Fruit fly (Drosophila melanogaster): ENCODE measurements around the gene alpha-Est6.
A peak's percentile ranks its signal among the peaks of the same experiment; 100 is the strongest.

alpha-Est6 gene

DNA sequence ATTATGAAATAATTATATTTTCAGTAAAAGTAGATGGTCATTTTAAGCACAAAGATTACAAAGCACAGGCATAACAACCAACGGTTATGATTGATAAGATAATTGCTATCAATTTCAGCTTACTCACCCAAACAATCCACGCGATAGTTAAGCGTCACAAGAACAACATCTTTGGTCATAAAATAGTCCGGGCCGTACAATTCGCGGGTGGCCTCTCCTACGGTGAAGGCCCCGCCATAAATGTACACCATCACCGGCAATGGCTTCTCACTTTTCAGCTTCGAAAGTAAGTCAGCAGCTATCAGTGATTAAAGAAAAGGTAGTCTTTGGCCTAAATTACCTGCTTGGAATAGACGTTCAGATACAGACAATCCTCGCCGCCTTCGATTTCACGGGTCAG lies 7.0 kb upstream of the alpha-Est6 start:
- TF ChIP-seq CG31441 (GFP tag; IDR thresholded peaks at IDR 0.05) (no peak), CG12104 (GFP tag; optimal IDR thresholded peaks at IDR 0.05) (no peak), Lpt (GFP tag; optimal IDR thresholded peaks at IDR 0.05) (no peak), NC2α (GFP tag; optimal IDR thresholded peaks at IDR 0.05) (no peak), sug (tag; optimal IDR thresholded peaks at IDR 0.05) (peak; percentile 92), nerfin-2 (GFP tag; IDR thresholded peaks at IDR 0.05; ENCODE audit: partially characterized antibody) (no peak), fd64A (GFP tag; optimal IDR thresholded peaks at IDR 0.05) (no peak), bab2 (GFP tag; optimal IDR thresholded peaks at IDR 0.05) (no peak), exex (tag; optimal IDR thresholded peaks at IDR 0.05) (peak; percentile 79), Ets65A (GFP tag) (peak; percentile 23)

DNA sequence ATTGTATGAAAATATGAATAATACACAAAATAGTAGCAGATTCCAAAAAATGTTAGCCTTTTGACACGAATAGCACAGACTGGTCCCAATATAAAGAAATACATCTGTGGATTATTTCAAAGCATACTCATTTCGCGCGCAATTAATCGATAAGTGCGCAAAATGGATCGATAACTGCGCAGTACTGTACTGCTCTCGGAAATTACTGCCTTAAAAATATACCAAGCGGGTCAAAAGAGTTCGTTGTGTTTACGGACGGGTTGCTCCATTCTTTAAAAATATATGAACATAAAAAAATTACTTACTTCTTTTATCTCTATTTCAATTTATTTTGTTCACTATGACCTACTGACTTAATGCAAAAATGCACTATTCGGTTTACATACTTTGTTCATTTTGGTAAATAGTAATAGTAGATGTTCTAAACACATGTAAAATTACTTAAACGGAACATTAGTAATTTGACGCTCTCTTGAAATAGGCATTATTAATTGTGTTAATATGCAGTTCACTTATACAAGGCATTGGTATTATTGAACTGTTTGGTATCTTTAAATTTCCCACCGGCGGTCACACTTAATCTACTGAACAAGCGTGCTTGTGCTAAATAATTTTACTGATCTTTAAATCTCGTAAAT lies 1.7 kb upstream of the alpha-Est6 start, which contains the start of the genes Rtnl2 and alphaTub84D:
Rtnl2 (minus strand) TSS at position 58 of the 638 bp plus-strand sequence.
alphaTub84D (plus strand) TSS at position 570 of the 638 bp plus-strand sequence.
- TF ChIP-seq E2f2 (GFP tag; IDR thresholded peaks at IDR 0.05), result peak; percentile 85
- no peak for TF ChIP-seq caup (GFP tag; optimal IDR thresholded peaks at IDR 0.05; ENCODE audit: severe bottlenecking)
- TF ChIP-seq Dll (GFP tag; IDR thresholded peaks at IDR 0.05; ENCODE audit: partially characterized antibody), result 0 out of 4 replicates have a peak, but pooled peaks have one; percentile 40
- no peak for TF ChIP-seq CG10979 (tag; optimal IDR thresholded peaks at IDR 0.05)
- TF ChIP-seq CG2120 (GFP tag; optimal IDR thresholded peaks at IDR 0.05), result no peak
- peak; percentile 36 for TF ChIP-seq CG4617 (GFP tag; optimal IDR thresholded peaks at IDR 0.05; ENCODE audit: borderline replicate concordance)
- peak; percentile 36 for TF ChIP-seq Ets65A (GFP tag)
- TF ChIP-seq CG9609 (GFP tag; optimal IDR thresholded peaks at IDR 0.05), result no peak
- TF ChIP-seq Sin3A (optimal IDR thresholded peaks at IDR 0.05), result peak; percentile 19
- TF ChIP-seq CG9797 (GFP tag; optimal IDR thresholded peaks at IDR 0.05), result peak; percentile 66
- peak; percentile 6 for TF ChIP-seq onecut (GFP tag; IDR thresholded peaks at IDR 0.05)
- peak; percentile 13 for TF ChIP-seq Ets97D (GFP tag; optimal IDR thresholded peaks at IDR 0.05)
- peak; percentile 12 for TF ChIP-seq CG1603 (tag; optimal IDR thresholded peaks at IDR 0.05)
- no peak for TF ChIP-seq bab2 (GFP tag; optimal IDR thresholded peaks at IDR 0.05)
- peak; percentile 56 for TF ChIP-seq stwl (tag; optimal IDR thresholded peaks at IDR 0.05)
- no peak for TF ChIP-seq CG17568 (GFP tag; optimal IDR thresholded peaks at IDR 0.05)
- TF ChIP-seq CG12659 (GFP tag; optimal IDR thresholded peaks at IDR 0.05), result peak; percentile 9
- 0 out of 2 replicates have a peak, but pooled peaks have one; percentile 23 for TF ChIP-seq bbx (GFP tag; IDR thresholded peaks at IDR 0.05; ENCODE audit: partially characterized antibody)
- peak; percentile 57 for TF ChIP-seq CG30020 (tag; optimal IDR thresholded peaks at IDR 0.05)
- TF ChIP-seq fd64A (GFP tag; optimal IDR thresholded peaks at IDR 0.05), result no peak
- peak; percentile 88 for TF ChIP-seq CG17186 (GFP tag; optimal IDR thresholded peaks at IDR 0.05)
- TF ChIP-seq HLH4C (GFP tag; IDR thresholded peaks at IDR 0.05; ENCODE audit: partially characterized antibody), result 0 out of 3 replicates have a peak, but pooled peaks have one; percentile 22
- TF ChIP-seq nmo (GFP tag; optimal IDR thresholded peaks at IDR 0.05), result peak; percentile 38
- TF ChIP-seq CG10543 (GFP tag; optimal IDR thresholded peaks at IDR 0.05), result no peak
- TF ChIP-seq luna (GFP tag; optimal IDR thresholded peaks at IDR 0.05), result no peak
- TF ChIP-seq Lhr (GFP tag; optimal IDR thresholded peaks at IDR 0.05), result peak; percentile 12
- TF ChIP-seq CG14710 (tag; optimal IDR thresholded peaks at IDR 0.05), result peak; percentile 79
- no peak for TF ChIP-seq CG32532 (GFP tag; IDR thresholded peaks at IDR 0.05)
- peak; percentile 3 for TF ChIP-seq CG15479 (GFP tag; optimal IDR thresholded peaks at IDR 0.05)
- no peak for TF ChIP-seq CG17361 (GFP tag; IDR thresholded peaks at IDR 0.05)
- peak; percentile 29 for TF ChIP-seq dm (GFP tag; optimal IDR thresholded peaks at IDR 0.05)
- TF ChIP-seq usp (GFP tag; optimal IDR thresholded peaks at IDR 0.05), result no peak
- no peak for TF ChIP-seq ara (GFP tag; IDR thresholded peaks at IDR 0.05)
- TF ChIP-seq gcm (GFP tag; optimal IDR thresholded peaks at IDR 0.05), result no peak
- peak; percentile 49 for TF ChIP-seq BEAF-32 (GFP tag; optimal IDR thresholded peaks at IDR 0.05)
- TF ChIP-seq Nf-YC (tag; optimal IDR thresholded peaks at IDR 0.05), result no peak
- TF ChIP-seq Pdp1 (GFP tag; optimal IDR thresholded peaks at IDR 0.05), result peak in 1 of 2 experiments; percentile 73
- peak; percentile 36 for TF ChIP-seq trem (tag; optimal IDR thresholded peaks at IDR 0.05)
- peak; percentile 77 for TF ChIP-seq gfzf (GFP tag; optimal IDR thresholded peaks at IDR 0.05)
- TF ChIP-seq CG15514 (GFP tag; optimal IDR thresholded peaks at IDR 0.05), result peak; percentile 16
